Worm (Caenorhabditis elegans): ENCODE data around the gene fbxa-215.

DNA sequence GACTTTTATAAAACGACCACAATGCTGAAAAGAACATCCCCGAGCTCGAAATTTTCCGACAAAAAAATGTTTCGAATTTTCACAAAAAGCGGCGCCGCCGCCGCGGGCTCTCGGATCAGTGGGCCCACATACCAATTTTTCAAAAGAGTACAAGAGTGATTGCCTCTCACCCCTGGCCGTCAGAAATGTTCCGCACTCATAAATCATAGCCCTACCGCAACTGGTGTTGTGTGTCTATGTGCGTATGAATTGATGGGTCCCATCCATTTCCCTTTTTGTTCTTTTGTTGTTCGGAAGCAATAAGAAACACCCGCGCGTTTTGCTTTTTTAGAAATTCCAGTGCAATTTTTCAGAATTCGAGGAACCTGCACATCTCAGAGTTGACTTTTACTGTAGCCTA lies 27.9 kb upstream of the fbxa-215 start:
- no peak for TF ChIP-seq ceh-82 (tag; optimal IDR thresholded peaks at IDR 0.05)
- no peak for TF ChIP-seq snpc-4 (tag; optimal IDR thresholded peaks at IDR 0.05)
- no peak for TF ChIP-seq aly-2 (tag; optimal IDR thresholded peaks at IDR 0.05)
- no peak for TF ChIP-seq nhr-237 (tag; optimal IDR thresholded peaks at IDR 0.05)

Measured in whole organism, L3 larva.